Worm (Caenorhabditis elegans): Measurements from ENCODE around the gene rars-2.

Gene rars-2

ce11 chrII:6103986-6104385, 21.4 kb upstream of the rars-2 start:
- TF ChIP-seq nhr-25 (tag; optimal IDR thresholded peaks at IDR 0.05; ENCODE audit: borderline replicate concordance, insufficient read depth) = no peak
- TF ChIP-seq lsy-2 (tag; optimal IDR thresholded peaks at IDR 0.05) = no peak
- no peak for TF ChIP-seq zfp-3 (GFP tag; conservative IDR thresholded peaks at IDR 0.05)
- TF ChIP-seq dmd-6 (GFP tag; IDR thresholded peaks at IDR 0.05) = no peak
- TF ChIP-seq F37D6.2 (tag; optimal IDR thresholded peaks at IDR 0.05) = no peak
- peak in 1 of 2 experiments; percentile 94 for TF ChIP-seq unc-62 (GFP tag; optimal IDR thresholded peaks at IDR 0.05 in 1 of 2)
- no peak for TF ChIP-seq unc-62 (tag; optimal IDR thresholded peaks at IDR 0.05)

ce11 chrII:6107773-6108172, 17.6 kb upstream of the rars-2 start:
- TF ChIP-seq attf-4 (tag; optimal IDR thresholded peaks at IDR 0.05) = no peak
- peak; percentile 90 for TF ChIP-seq aha-1 (tag)

ce11 chrII:6109989-6110388, 15.4 kb upstream of the rars-2 start:
- TF ChIP-seq ces-1 (GFP tag; optimal IDR thresholded peaks at IDR 0.05) = no peak
- no peak for TF ChIP-seq Y5F2A.4 (GFP tag; optimal IDR thresholded peaks at IDR 0.05)
- no peak for TF ChIP-seq nhr-111 (GFP tag; optimal IDR thresholded peaks at IDR 0.05)
- TF ChIP-seq mdt-29 (GFP tag; IDR thresholded peaks at IDR 0.05) = no peak
- no peak for TF ChIP-seq ZK546.5 (tag; optimal IDR thresholded peaks at IDR 0.05)
- TF ChIP-seq saeg-2 (GFP tag; IDR thresholded peaks at IDR 0.05) = no peak
- TF ChIP-seq zfp-3 (GFP tag; conservative IDR thresholded peaks at IDR 0.05) = no peak
- TF ChIP-seq mxl-2 (GFP tag; conservative IDR thresholded peaks at IDR 0.05) = no peak
- TF ChIP-seq F10B5.3 (tag; optimal IDR thresholded peaks at IDR 0.05) = no peak
- no peak for TF ChIP-seq zip-2 (tag; optimal IDR thresholded peaks at IDR 0.05)
- no peak for TF ChIP-seq nhr-76 (tag; optimal IDR thresholded peaks at IDR 0.05)
- no peak for TF ChIP-seq hif-1 (tag; optimal IDR thresholded peaks at IDR 0.05)

ce11 chrII:6113187-6113586, 12.2 kb upstream of the rars-2 start, which contains the start of gene heri-1:
TSS of gene heri-1 (minus strand) at chrII:6113194.
- TF ChIP-seq nhr-237 (tag; optimal IDR thresholded peaks at IDR 0.05) = no peak
- no peak for TF ChIP-seq D1046.2 (GFP tag; IDR thresholded peaks at IDR 0.05)
- peak; percentile 70 for TF ChIP-seq unc-130 (GFP tag; optimal IDR thresholded peaks at IDR 0.05)
- no peak for TF ChIP-seq vab-7 (GFP tag; IDR thresholded peaks at IDR 0.05)
- no peak for TF ChIP-seq madf-5 (GFP tag; IDR thresholded peaks at IDR 0.05)
- TF ChIP-seq daf-19 (GFP tag; conservative IDR thresholded peaks at IDR 0.05) = no peak
- no peak for TF ChIP-seq nhr-42 (GFP tag; IDR thresholded peaks at IDR 0.05)
- no peak for TF ChIP-seq aha-1 (tag)
- TF ChIP-seq lsy-2 (tag; optimal IDR thresholded peaks at IDR 0.05) = peak in 1 of 2 experiments; percentile 4
- TF ChIP-seq mes-2 (tag; optimal IDR thresholded peaks at IDR 0.05; ENCODE audit: poor library complexity, severe bottlenecking) = no peak

- 0 out of 2 replicates have a peak, but pooled peaks have one; percentile 23 for TF ChIP-seq ctbp-1 (GFP tag; IDR thresholded peaks at IDR 0.05)
- TF ChIP-seq aha-1 (tag) = peak; percentile 17
- 0 out of 2 replicates have a peak, but pooled peaks have one; percentile 25 for TF ChIP-seq T26A8.4 (GFP tag; IDR thresholded peaks at IDR 0.05)
- no peak for TF ChIP-seq fkh-10 (GFP tag; optimal IDR thresholded peaks at IDR 0.05)
- TF ChIP-seq mes-2 (tag; optimal IDR thresholded peaks at IDR 0.05; ENCODE audit: poor library complexity, severe bottlenecking) = no peak
Measured at ce11 chrII:6113842-6114441, 11.4 kb upstream of the rars-2 start.

ce11 chrII:6115283-6115682, 10.1 kb upstream of the rars-2 start:
- TF ChIP-seq zip-11 (GFP tag; IDR thresholded peaks at IDR 0.05) (no peak), lin-15B (tag; optimal IDR thresholded peaks at IDR 0.05) (no peak), hlh-30 (tag; optimal IDR thresholded peaks at IDR 0.05; ENCODE audit: insufficient read depth) (no peak), ceh-28 (tag; optimal IDR thresholded peaks at IDR 0.05) (no peak), rbr-2 (tag; optimal IDR thresholded peaks at IDR 0.05) (no peak), nhr-237 (tag; optimal IDR thresholded peaks at IDR 0.05) (no peak), unc-62 (GFP tag; optimal IDR thresholded peaks at IDR 0.05 in 1 of 2) (peak in 1 of 2 experiments; percentile 81), unc-62 (tag; optimal IDR thresholded peaks at IDR 0.05) (no peak)
